Worm (Caenorhabditis elegans) whole organism, early embryonic: Measurements from ENCODE around the gene sucl-2.

Experiments used
- ama-1 ChIP-seq: fragments of 150-350 bp; optimal IDR thresholded peaks from 2 replicates; lab custom pipeline; 2014
- ceh-13 ChIP-seq: fragments of 200-800 bp; sonication (Bioruptor generic); optimal IDR thresholded peaks from 2 replicates; lab custom pipeline; 2018; ENCODE audit warnings: mild to moderate bottlenecking, missing genetic modification characterization, missing compliant biosample characterization
- flt-1 ChIP-seq: fragments of 200-800 bp; sonication (Bioruptor generic); IDR thresholded peaks from 2 replicates; pipeline ENCODE4 v1.3.6; 2022; ENCODE audit warnings: missing genetic modification characterization, missing compliant biosample characterization
- hmg-4 ChIP-seq: fragments of 200-800 bp; sonication (Bioruptor generic); optimal IDR thresholded peaks from 2 replicates; lab custom pipeline; 2018; ENCODE audit warnings: mild to moderate bottlenecking, missing genetic modification characterization, missing compliant biosample characterization
- tra-4 ChIP-seq: sonication (generic microtip); optimal IDR thresholded peaks from 2 replicates; lab custom pipeline; 2017; ENCODE audit warnings: missing genetic modification characterization, missing compliant biosample characterization

DNA sequence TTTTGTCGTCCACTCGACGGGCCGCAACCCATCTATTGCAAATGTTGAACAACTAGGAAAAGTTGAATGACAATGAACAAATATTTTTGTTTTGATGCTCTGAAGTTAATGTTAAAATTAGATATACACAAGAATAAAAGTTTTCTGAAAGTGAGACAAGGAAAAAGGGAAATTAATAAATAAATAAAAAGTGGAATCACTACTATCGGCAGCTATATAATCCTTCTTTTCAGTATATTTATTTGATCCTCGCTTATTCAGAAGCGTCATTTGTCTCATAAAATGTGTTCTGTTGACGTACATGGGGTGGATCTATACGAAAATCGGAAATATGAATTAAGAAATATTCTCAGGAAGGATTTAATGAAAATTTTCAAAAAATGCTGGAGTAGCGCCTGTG is 25.0 kb upstream of the sucl-2 start, which contains the start of gene pef-1:
- TF ChIP-seq ama-1 (no peak), hmg-4 (GFP tag; lab: Kevin White, UChicago) (no peak), flt-1 (GFP tag; lab: Robert Waterston, UW) (no peak), ceh-13 (GFP tag; lab: Kevin White, UChicago) (no peak), tra-4 (tag; lab: Kevin White, UChicago) (no peak)
